Fruit fly (Drosophila melanogaster): ENCODE measurements around the gene CG14968.
A peak's percentile ranks its signal among the peaks of the same experiment; 100 is the strongest.

The CG14968 gene

DNA sequence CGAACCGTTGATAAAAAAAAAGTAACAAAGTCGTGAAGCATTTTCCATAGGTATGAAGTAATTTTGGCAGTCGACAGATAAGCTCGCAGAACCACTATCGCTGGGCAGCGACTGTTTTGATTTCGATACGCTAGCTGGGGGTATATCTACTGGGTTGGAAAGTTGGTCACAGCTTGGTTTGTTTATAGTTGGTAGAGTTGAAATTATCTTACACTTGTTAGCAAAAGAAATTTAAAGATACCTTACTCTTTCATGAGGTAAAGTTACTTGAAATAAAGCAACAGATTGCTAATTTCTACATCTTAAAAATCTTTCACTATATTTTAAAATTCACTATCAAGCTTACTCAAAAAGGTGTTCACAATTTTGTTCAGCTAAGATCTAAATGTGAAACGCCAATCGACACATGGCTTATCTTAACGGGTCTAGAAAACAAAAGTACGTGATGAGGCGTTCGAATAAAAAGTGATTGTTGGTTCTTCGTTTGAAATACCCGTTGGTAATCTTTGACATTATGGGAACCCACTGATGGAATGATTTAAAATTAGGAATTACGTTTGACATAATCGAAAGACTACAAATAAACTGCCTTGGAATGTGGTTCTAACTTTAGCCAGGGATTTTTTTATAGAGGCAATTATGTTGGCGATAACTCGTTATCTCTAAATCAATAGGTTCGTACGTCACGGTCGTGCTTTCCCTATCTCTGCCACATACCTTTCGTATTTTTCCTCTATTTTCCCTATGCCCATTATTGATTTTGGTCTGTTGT, 47.8 kb upstream of the CG14968 start (continued):
- TF ChIP-seq Hand (GFP tag; optimal IDR thresholded peaks at IDR 0.05) (peak; percentile 14), emc (GFP tag; optimal IDR thresholded peaks at IDR 0.05) (no peak), CG30403 (GFP tag; optimal IDR thresholded peaks at IDR 0.05) (peak; percentile 15), CG7372 (GFP tag; IDR thresholded peaks at IDR 0.05) (no peak), CG7786 (GFP tag; optimal IDR thresholded peaks at IDR 0.05) (peak; percentile 6), fu2 (GFP tag; optimal IDR thresholded peaks at IDR 0.05) (no peak), nau (GFP tag; optimal IDR thresholded peaks at IDR 0.05) (no peak), ssp (GFP tag; IDR thresholded peaks at IDR 0.05) (no peak), vnd (GFP tag; IDR thresholded peaks at IDR 0.05; ENCODE audit: partially characterized antibody) (no peak), CG2120 (GFP tag; optimal IDR thresholded peaks at IDR 0.05) (no peak), psq (GFP tag; optimal IDR thresholded peaks at IDR 0.05) (no peak), ci (GFP tag; IDR thresholded peaks at IDR 0.05) (no peak), fru (optimal IDR thresholded peaks at IDR 0.05) (no peak), wdn (GFP tag; IDR thresholded peaks at IDR 0.05) (0 out of 2 replicates have a peak, but pooled peaks have one; percentile 9), CG10462 (GFP tag; optimal IDR thresholded peaks at IDR 0.05) (no peak), Oaz (GFP tag; IDR thresholded peaks at IDR 0.05) (no peak), CG3065 (GFP tag; optimal IDR thresholded peaks at IDR 0.05) (no peak), mam (GFP tag; optimal IDR thresholded peaks at IDR 0.05) (peak; percentile 11), hth (optimal IDR thresholded peaks at IDR 0.05) (no peak), CG17612 (GFP tag; IDR thresholded peaks at IDR 0.05) (no peak), Sry-β (GFP tag; optimal IDR thresholded peaks at IDR 0.05) (no peak), Sin3A (optimal IDR thresholded peaks at IDR 0.05) (no peak), Atf-2 (GFP tag; optimal IDR thresholded peaks at IDR 0.05) (no peak), Adf1 (GFP tag; IDR thresholded peaks at IDR 0.05) (no peak), odd (GFP tag; optimal IDR thresholded peaks at IDR 0.05) (peak; percentile 3), her (GFP tag; optimal IDR thresholded peaks at IDR 0.05) (no peak), pita (GFP tag; optimal IDR thresholded peaks at IDR 0.05) (no peak), ro (GFP tag; IDR thresholded peaks at IDR 0.05) (no peak), CG2889 (GFP tag; IDR thresholded peaks at IDR 0.05) (no peak), CG17802 (tag; optimal IDR thresholded peaks at IDR 0.05) (no peak), CG10147 (GFP tag; optimal IDR thresholded peaks at IDR 0.05) (no peak), lola (GFP tag; optimal IDR thresholded peaks at IDR 0.05) (no peak), CG13123 (GFP tag; optimal IDR thresholded peaks at IDR 0.05) (no peak), CG7271 (tag; optimal IDR thresholded peaks at IDR 0.05) (no peak), Taf1 (GFP tag; IDR thresholded peaks at IDR 0.05) (no peak), CG9797 (GFP tag; optimal IDR thresholded peaks at IDR 0.05) (no peak), gem (tag; optimal IDR thresholded peaks at IDR 0.05) (no peak), Antp (GFP tag; optimal IDR thresholded peaks at IDR 0.05) (no peak), sd (tag; optimal IDR thresholded peaks at IDR 0.05) (peak; percentile 95), jumu (GFP tag; optimal IDR thresholded peaks at IDR 0.05) (no peak), Bteb2 (GFP tag; optimal IDR thresholded peaks at IDR 0.05) (no peak), CG18262 (tag; optimal IDR thresholded peaks at IDR 0.05) (no peak), CG6854 (GFP tag; optimal IDR thresholded peaks at IDR 0.05) (no peak), Dad (GFP tag; optimal IDR thresholded peaks at IDR 0.05) (no peak), twi (tag; optimal IDR thresholded peaks at IDR 0.05) (no peak), CG7745 (tag; optimal IDR thresholded peaks at IDR 0.05) (no peak), CG10267 (tag; optimal IDR thresholded peaks at IDR 0.05) (no peak), sens-2 (GFP tag; IDR thresholded peaks at IDR 0.05) (peak; percentile 50; the same call in 1 of the 2 replicates), lmd (GFP tag; IDR thresholded peaks at IDR 0.05) (no peak), CG17328 (GFP tag; IDR thresholded peaks at IDR 0.05) (no peak), Trl (optimal IDR thresholded peaks at IDR 0.05) (no peak), Trl (GFP tag; optimal IDR thresholded peaks at IDR 0.05) (no peak)

All from whole organism, embryonic.